Worm (Caenorhabditis elegans) whole organism, mixed stage, embryonic: Measurements from ENCODE around the gene qui-1.
"Not testable (repeated sequence)": the region's sequence is repeated elsewhere in the genome, so short reads cannot be mapped to it uniquely, and the experiment has no call there.

ENCODE experiments used
- ceh-43 ChIP-seq: fragments of 200-800 bp; sonication (Bioruptor generic); optimal IDR thresholded peaks from 2 replicates; lab custom pipeline; 2018; ENCODE audit warnings: mild to moderate bottlenecking, missing genetic modification characterization, moderate library complexity, missing compliant biosample characterization
- hlh-1 ChIP-seq: fragments of 150-350 bp; optimal IDR thresholded peaks from 2 replicates; lab custom pipeline; 2014; ENCODE audit warnings: missing biosample characterization, missing genetic modification reagents, missing genetic modification characterization
- unc-39 ChIP-seq: fragments of 150-350 bp; optimal IDR thresholded peaks from 2 replicates; lab custom pipeline; 2014; ENCODE audit warnings: missing biosample characterization, missing genetic modification characterization

ce11 chrIV:13597813-13598212 is 36.2 kb downstream of the qui-1 start, which contains the start of gene Y45F10B.9:
- not testable (repeated sequence) for TF ChIP-seq hlh-1 (tag; lab: Kevin White, UChicago); unc-39 (tag; lab: Kevin White, UChicago); ceh-43
